Fruit fly (Drosophila melanogaster) Kc167 (cell line): Measurements from ENCODE around the gene Unc-115b.

Experiments
- h ChIP-seq: fragments of >200 bp; optimal IDR thresholded peaks from 3 replicates; lab custom pipeline; 2018; ENCODE audit warnings: missing external identifiers
- insv ChIP-seq: fragments of >200 bp; optimal IDR thresholded peaks from 3 replicates; lab custom pipeline; 2018; ENCODE audit warnings: missing external identifiers
- psq ChIP-seq: fragments of >200 bp; optimal IDR thresholded peaks from 2 replicates; lab custom pipeline; 2017; ENCODE audit warnings: missing external identifiers
- ttk ChIP-seq: sonication (Bioruptor generic); optimal IDR thresholded peaks from 2 replicates; lab custom pipeline; 2017; ENCODE audit warnings: missing external identifiers

- TF ChIP-seq h (lab: Kevin White, UChicago) (no peak), psq (lab: Kevin White, UChicago) (no peak), insv (lab: Kevin White, UChicago) (no peak), ttk (lab: Kevin White, UChicago) (no peak)
These were observed 12.5 kb upstream of the Unc-115b start, which contains the start of gene Unc-115a for dm6 chr3R:9705008-9705628.
